Fruit fly (Drosophila melanogaster) whole organism, embryonic: ENCODE measurements around the gene Ythdc1.

ENCODE experiments used
- B-H1 ChIP-seq: fragments of 200-800 bp; sonication (Bioruptor generic); IDR thresholded peaks from 3 replicates; pipeline ENCODE4 v1.3.6; 2022; ENCODE audit warnings: missing biosample characterization, missing genetic modification characterization
- Bgb ChIP-seq: fragments of 200-800 bp; sonication (Bioruptor generic); IDR thresholded peaks from 2 replicates; pipeline ENCODE4 v1.3.6; 2022; ENCODE audit warnings: missing biosample characterization, missing genetic modification characterization; ENCODE audit not compliant: partially characterized antibody
- CG12155 ChIP-seq: fragments of 200-800 bp; sonication (Bioruptor generic); optimal IDR thresholded peaks from 3 replicates; lab custom pipeline; 2016; ENCODE audit warnings: missing biosample characterization, missing genetic modification characterization
- CG12744 ChIP-seq: fragments of 200-800 bp; sonication (Bioruptor generic); optimal IDR thresholded peaks from 2 replicates; lab custom pipeline; 2016; ENCODE audit warnings: missing biosample characterization, missing genetic modification characterization
- CG13624 ChIP-seq: fragments of 200-800 bp; sonication (Bioruptor generic); optimal IDR thresholded peaks from 2 replicates; lab custom pipeline; 2016; ENCODE audit warnings: missing biosample characterization, missing genetic modification characterization
- CG14667 ChIP-seq: fragments of 200-800 bp; sonication (Bioruptor generic); IDR thresholded peaks from 2 replicates; pipeline ENCODE4 v1.3.6; 2022; ENCODE audit warnings: missing biosample characterization, missing genetic modification characterization
- CG1603 ChIP-seq: fragments of 200-800 bp; sonication (Bioruptor generic); optimal IDR thresholded peaks from 2 replicates; lab custom pipeline; 2019; ENCODE audit warnings: missing biosample characterization, mild to moderate bottlenecking, missing genetic modification characterization, moderate library complexity
- CG17361 ChIP-seq: fragments of 200-800 bp; sonication (Bioruptor generic); IDR thresholded peaks from 3 replicates; pipeline ENCODE4 v1.3.6; 2022; ENCODE audit warnings: missing biosample characterization, missing genetic modification characterization
- CG2875 ChIP-seq: fragments of 200-800 bp; sonication (Bioruptor generic); optimal IDR thresholded peaks from 2 replicates; lab custom pipeline; 2017; ENCODE audit warnings: missing biosample characterization, mild to moderate bottlenecking, missing genetic modification characterization, missing genetic modification reagents
- CG33557 ChIP-seq: fragments of 200-800 bp; sonication (Bioruptor generic); optimal IDR thresholded peaks from 2 replicates; lab custom pipeline; 2019; ENCODE audit warnings: missing biosample characterization, mild to moderate bottlenecking, missing genetic modification characterization, moderate library complexity
- CG3726 ChIP-seq: fragments of 200-800 bp; sonication (Bioruptor generic); IDR thresholded peaks from 3 replicates; pipeline ENCODE4, ENCODE4 v1.3.6; 2022; ENCODE audit warnings: missing biosample characterization, missing genetic modification characterization
- CG4328 ChIP-seq: fragments of 200-800 bp; sonication (Bioruptor generic); optimal IDR thresholded peaks from 3 replicates; lab custom pipeline; 2017; ENCODE audit warnings: missing biosample characterization, missing genetic modification reagents, missing genetic modification characterization
- CG4360 ChIP-seq: fragments of 200-800 bp; sonication (Bioruptor generic); IDR thresholded peaks from 2 replicates; pipeline ENCODE4 v1.3.6; 2022; ENCODE audit warnings: missing biosample characterization, missing genetic modification characterization
- CG4617 ChIP-seq: fragments of 200-800 bp; sonication (Bioruptor generic); optimal IDR thresholded peaks from 3 replicates; lab custom pipeline; 2016; ENCODE audit warnings: missing biosample characterization, missing genetic modification characterization, borderline replicate concordance
- CG7839 ChIP-seq: fragments of 200-800 bp; sonication (Bioruptor generic); optimal IDR thresholded peaks from 3 replicates; lab custom pipeline; 2018; ENCODE audit warnings: missing biosample characterization, mild to moderate bottlenecking, missing genetic modification characterization, moderate library complexity
- CG8388 ChIP-seq: fragments of 200-800 bp; sonication (Bioruptor generic); optimal IDR thresholded peaks from 2 replicates; lab custom pipeline; 2019; ENCODE audit warnings: missing biosample characterization, mild to moderate bottlenecking, missing genetic modification characterization, moderate library complexity
- CG8478 ChIP-seq: fragments of >200 bp; optimal IDR thresholded peaks from 2 replicates; lab custom pipeline; 2018
- CG8765 ChIP-seq: fragments of 200-800 bp; sonication (Bioruptor generic); IDR thresholded peaks from 2 replicates; pipeline ENCODE4 v1.3.6; 2022; ENCODE audit warnings: missing biosample characterization, missing genetic modification characterization
- CG9215 ChIP-seq: fragments of 200-800 bp; sonication (Bioruptor generic); IDR thresholded peaks from 2 replicates; pipeline ENCODE4 v1.3.6; 2022; ENCODE audit warnings: missing biosample characterization, missing genetic modification characterization
- CG9609 ChIP-seq: fragments of 200-800 bp; sonication (Bioruptor generic); optimal IDR thresholded peaks from 3 replicates; lab custom pipeline; 2016; ENCODE audit warnings: missing biosample characterization, missing genetic modification characterization
- D ChIP-seq, 2 experiments: fragments of 200-800 bp in 1 of 2; fragments of >200 bp in 1 of 2; sonication (Bioruptor generic) in 1 of 2; optimal IDR thresholded peaks; 2 replicates in 1 of 2; 3 replicates in 1 of 2; lab custom pipeline; 2017; ENCODE audit warnings: mild to moderate bottlenecking in 1 of 2, missing biosample characterization in 1 of 2, missing genetic modification characterization in 1 of 2, missing genetic modification reagents in 1 of 2
- Hr51 ChIP-seq, 2 experiments: fragments of 200-800 bp; sonication (Bioruptor generic); optimal IDR thresholded peaks; 2 replicates in 1 of 2; 3 replicates in 1 of 2; lab custom pipeline; 2016 to 2018; ENCODE audit warnings: missing biosample characterization in 2 of 2, missing genetic modification characterization in 2 of 2, mild to moderate bottlenecking in 1 of 2, moderate library complexity in 1 of 2
- Hr78 ChIP-seq, 2 experiments: fragments of 200-800 bp in 1 of 2; fragments of >200 bp in 1 of 2; sonication (Bioruptor generic) in 1 of 2; optimal IDR thresholded peaks; 2 replicates each; lab custom pipeline; 2017 to 2019; ENCODE audit warnings: missing biosample characterization in 2 of 2, missing genetic modification characterization in 2 of 2, mild to moderate bottlenecking in 1 of 2, moderate library complexity in 1 of 2
- Kr ChIP-seq: fragments of 200-800 bp; sonication (Bioruptor generic); optimal IDR thresholded peaks from 2 replicates; lab custom pipeline; 2017; ENCODE audit warnings: missing biosample characterization, mild to moderate bottlenecking, missing genetic modification characterization
- Rfx ChIP-seq: fragments of 200-800 bp; sonication (Bioruptor generic); IDR thresholded peaks from 2 replicates; pipeline ENCODE4 v1.3.6; 2022; ENCODE audit warnings: missing biosample characterization, missing genetic modification characterization
- Sry-δ ChIP-seq: fragments of 200-800 bp; sonication (Bioruptor generic); optimal IDR thresholded peaks from 2 replicates; lab custom pipeline; 2016; ENCODE audit warnings: missing biosample characterization, missing genetic modification characterization
- Taf1 ChIP-seq: fragments of 200-800 bp; sonication (Bioruptor generic); IDR thresholded peaks from 2 replicates; pipeline ENCODE4 v1.3.6; 2022; ENCODE audit warnings: missing biosample characterization, missing genetic modification characterization
- YL-1 ChIP-seq: fragments of 200-800 bp; sonication (Bioruptor generic); optimal IDR thresholded peaks from 3 replicates; lab custom pipeline; 2017; ENCODE audit warnings: missing biosample characterization, mild to moderate bottlenecking, missing genetic modification characterization
- ase ChIP-seq: fragments of 200-800 bp; sonication (Bioruptor generic); IDR thresholded peaks from 3 replicates; pipeline ENCODE4 v1.3.6; 2022; ENCODE audit warnings: missing biosample characterization, missing genetic modification characterization
- ash1 ChIP-seq: fragments of 200-800 bp; sonication (Bioruptor generic); optimal IDR thresholded peaks from 2 replicates; lab custom pipeline; 2018; ENCODE audit warnings: missing biosample characterization, mild to moderate bottlenecking, missing genetic modification characterization
- bowl ChIP-seq: fragments of 200-800 bp; sonication (Bioruptor generic); IDR thresholded peaks from 2 replicates; pipeline ENCODE4 v1.3.6; 2022; ENCODE audit warnings: missing biosample characterization, missing genetic modification characterization
- cad ChIP-seq: fragments of >200 bp; optimal IDR thresholded peaks from 2 replicates; lab custom pipeline; 2017; ENCODE audit warnings: missing biosample characterization, missing genetic modification characterization
- crc ChIP-seq: fragments of 200-800 bp; sonication (Bioruptor generic); optimal IDR thresholded peaks from 2 replicates; lab custom pipeline; 2016; ENCODE audit warnings: missing biosample characterization, missing genetic modification characterization
- crp ChIP-seq, 2 experiments: fragments of 200-800 bp; sonication (Bioruptor generic); optimal IDR thresholded peaks; 2 replicates in 1 of 2; 3 replicates in 1 of 2; lab custom pipeline; 2017; ENCODE audit warnings: missing biosample characterization in 2 of 2, missing genetic modification characterization in 2 of 2, mild to moderate bottlenecking in 1 of 2, moderate library complexity in 1 of 2
- cwo ChIP-seq: fragments of 200-800 bp; sonication (Bioruptor generic); optimal IDR thresholded peaks from 3 replicates; lab custom pipeline; 2017; ENCODE audit warnings: missing biosample characterization, missing genetic modification characterization, mild to moderate bottlenecking, moderate library complexity, missing genetic modification reagents
- dmrt11E ChIP-seq: fragments of 200-800 bp; sonication (Bioruptor generic); optimal IDR thresholded peaks from 3 replicates; lab custom pipeline; 2018; ENCODE audit warnings: missing biosample characterization, mild to moderate bottlenecking, missing genetic modification characterization, moderate library complexity
- en ChIP-seq: fragments of 200-800 bp; sonication (Bioruptor generic); optimal IDR thresholded peaks from 2 replicates; lab custom pipeline; 2016; ENCODE audit warnings: missing biosample characterization, missing genetic modification characterization
- fd3F ChIP-seq: fragments of 200-800 bp; sonication (Bioruptor generic); optimal IDR thresholded peaks from 2 replicates; lab custom pipeline; 2018; ENCODE audit warnings: missing biosample characterization, mild to moderate bottlenecking, missing genetic modification characterization, moderate library complexity
- gem ChIP-seq: fragments of 200-800 bp; sonication (Bioruptor generic); optimal IDR thresholded peaks from 2 replicates; lab custom pipeline; 2019; ENCODE audit warnings: missing biosample characterization, mild to moderate bottlenecking, missing genetic modification characterization, moderate library complexity
- gfzf ChIP-seq: fragments of 200-800 bp; sonication (Bioruptor generic); optimal IDR thresholded peaks from 2 replicates; lab custom pipeline; 2016; ENCODE audit warnings: missing biosample characterization, mild to moderate bottlenecking, missing genetic modification characterization, moderate library complexity
- h ChIP-seq: fragments of >200 bp; optimal IDR thresholded peaks from 2 replicates; lab custom pipeline; 2017
- klu ChIP-seq: fragments of 200-800 bp; sonication (Bioruptor generic); IDR thresholded peaks from 2 replicates; pipeline ENCODE4 v1.3.6; 2022; ENCODE audit warnings: missing biosample characterization, missing genetic modification characterization
- nom ChIP-seq: fragments of 200-800 bp; sonication (Bioruptor generic); optimal IDR thresholded peaks from 2 replicates; lab custom pipeline; 2017; ENCODE audit warnings: missing biosample characterization, missing genetic modification characterization, mild to moderate bottlenecking, moderate library complexity, missing genetic modification reagents
- pb ChIP-seq: fragments of 200-800 bp; sonication (Bioruptor generic); optimal IDR thresholded peaks from 3 replicates; lab custom pipeline; 2016; ENCODE audit warnings: missing biosample characterization, missing genetic modification characterization
- phol ChIP-seq: fragments of 200-800 bp; sonication (Bioruptor generic); optimal IDR thresholded peaks from 3 replicates; lab custom pipeline; 2018; ENCODE audit warnings: missing biosample characterization, mild to moderate bottlenecking, missing genetic modification characterization, moderate library complexity
- repo ChIP-seq: fragments of 200-800 bp; sonication (Bioruptor generic); optimal IDR thresholded peaks from 2 replicates; lab custom pipeline; 2016; ENCODE audit warnings: missing biosample characterization, missing genetic modification characterization
- slbo ChIP-seq: fragments of 200-800 bp; sonication (Bioruptor generic); IDR thresholded peaks from 2 replicates; pipeline ENCODE4 v1.3.6; 2022; ENCODE audit warnings: missing biosample characterization, missing genetic modification characterization
- so ChIP-seq: fragments of 200-800 bp; sonication (Bioruptor generic); IDR thresholded peaks from 3 replicates; pipeline ENCODE4 v1.3.6; 2022; ENCODE audit warnings: missing biosample characterization, missing genetic modification characterization
- trh ChIP-seq: fragments of 200-800 bp; sonication (Bioruptor generic); optimal IDR thresholded peaks from 2 replicates; lab custom pipeline; 2016; ENCODE audit warnings: missing biosample characterization, missing genetic modification characterization
- z ChIP-seq: fragments of 200-800 bp; sonication (Bioruptor generic); IDR thresholded peaks from 3 replicates; pipeline ENCODE4 v1.3.6; 2022; ENCODE audit warnings: missing biosample characterization, missing genetic modification characterization

The Ythdc1 gene

DNA sequence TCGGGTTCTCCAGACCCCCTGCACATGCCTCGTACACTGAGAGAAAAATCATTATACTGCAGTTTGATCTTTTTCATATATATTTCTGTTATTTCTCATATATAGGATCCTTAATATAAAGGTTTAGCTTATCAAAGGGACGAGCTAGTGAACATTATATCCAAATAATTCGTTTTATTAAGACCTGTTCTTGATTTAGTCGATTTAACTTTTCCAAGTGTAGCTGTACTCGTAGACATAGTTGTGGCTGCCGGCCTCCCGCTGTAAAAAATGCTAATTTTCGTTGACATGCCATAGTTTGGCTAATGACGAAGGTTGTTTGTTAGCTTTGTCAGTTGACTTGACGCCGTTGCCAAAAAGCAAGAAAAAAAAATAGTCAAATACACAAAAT lies 8.5 kb upstream of the Ythdc1 start (continued):
- TF ChIP-seq CG17361 (peak; percentile 81), Hr78 (GFP tag; optimal IDR thresholded peaks at IDR 0.05; lab: Kevin White, UChicago) (peak in 1 of 2 experiments; percentile 55), CG14667 (GFP tag; lab: Robert Waterston, UW) (peak; percentile 74), cwo (GFP tag; lab: Kevin White, UChicago) (peak; percentile 74), CG12744 (GFP tag; lab: Kevin White, UChicago) (peak; percentile 81), en (GFP tag; lab: Kevin White, UChicago) (peak; percentile 73), Kr (GFP tag; lab: Kevin White, UChicago) (no peak), fd3F (GFP tag; lab: Kevin White, UChicago) (peak; percentile 84), B-H1 (GFP tag; lab: Robert Waterston, UW) (peak; percentile 77), CG8478 (lab: Kevin White, UChicago) (no peak), phol (tag; lab: Kevin White, UChicago) (peak; percentile 89), CG4360 (no peak; the same call in 1 of the 2 replicates), CG3726 (GFP tag; lab: Robert Waterston, UW) (peak; percentile 79), Hr51 (GFP tag; optimal IDR thresholded peaks at IDR 0.05; lab: Kevin White, UChicago) (peak; percentile 71 to 87), z (GFP tag; lab: Robert Waterston, UW) (peak; percentile 46; the same call in 1 of the 3 replicates), CG7839 (tag; lab: Kevin White, UChicago) (peak; percentile 92), CG12155 (GFP tag; lab: Kevin White, UChicago) (peak; percentile 83), CG4328 (GFP tag; lab: Kevin White, UChicago) (peak; percentile 25), so (GFP tag; lab: Robert Waterston, UW) (peak; percentile 86), CG13624 (peak; percentile 80), klu (GFP tag; lab: Robert Waterston, UW) (peak; percentile 77), ase (GFP tag; lab: Robert Waterston, UW) (peak; percentile 61; the same call in 1 of the 3 replicates), nom (GFP tag; lab: Kevin White, UChicago) (peak; percentile 0), trh (GFP tag; lab: Kevin White, UChicago) (peak; percentile 71), Sry-δ (GFP tag; lab: Kevin White, UChicago) (peak; percentile 31), CG33557 (GFP tag; lab: Kevin White, UChicago) (peak; percentile 79), gfzf (no peak), h (no peak), slbo (GFP tag; lab: Robert Waterston, UW) (peak; percentile 88), CG1603 (tag; lab: Kevin White, UChicago) (peak; percentile 89), CG4617 (GFP tag; lab: Kevin White, UChicago) (peak; percentile 40), CG9215 (GFP tag; lab: Robert Waterston, UW) (peak; percentile 59), cad (GFP tag; lab: Kevin White, UChicago) (no peak), ash1 (GFP tag; lab: Kevin White, UChicago) (no peak), CG8765 (peak; percentile 62), YL-1 (GFP tag; lab: Kevin White, UChicago) (peak; percentile 33), Rfx (GFP tag; lab: Robert Waterston, UW) (peak; percentile 92), bowl (GFP tag; lab: Robert Waterston, UW) (0 out of 2 replicates have a peak, but pooled peaks have one; percentile 46), crc (GFP tag; lab: Kevin White, UChicago) (peak; percentile 40), Taf1 (GFP tag; lab: Robert Waterston, UW) (peak; percentile 87), dmrt11E (tag; lab: Kevin White, UChicago) (peak; percentile 92), gem (tag; lab: Kevin White, UChicago) (peak; percentile 94), D (optimal IDR thresholded peaks at IDR 0.05; lab: Kevin White, UChicago) (no peak), D (GFP tag; optimal IDR thresholded peaks at IDR 0.05; lab: Kevin White, UChicago) (peak; percentile 79), Bgb (GFP tag; lab: Robert Waterston, UW) (no peak), CG2875 (GFP tag; lab: Kevin White, UChicago) (peak; percentile 70), crp (GFP tag; optimal IDR thresholded peaks at IDR 0.05; lab: Kevin White, UChicago) (peak in 1 of 2 experiments; percentile 30), CG9609 (GFP tag; lab: Kevin White, UChicago) (peak; percentile 62), pb (GFP tag; lab: Kevin White, UChicago) (peak; percentile 25), repo (peak; percentile 65), CG8388 (peak; percentile 89)
